Worm (Caenorhabditis elegans) whole organism, mixed stage, embryonic: Measurements from ENCODE around the gene K12H6.8.

ENCODE experiments used
- blmp-1 ChIP-seq: fragments of 150-350 bp; optimal IDR thresholded peaks from 2 replicates; lab custom pipeline; 2014; ENCODE audit warnings: missing biosample characterization, missing genetic modification characterization
- cnd-1 ChIP-seq: fragments of 200-800 bp; sonication (Bioruptor generic); optimal IDR thresholded peaks from 2 replicates; lab custom pipeline; 2018; ENCODE audit warnings: mild to moderate bottlenecking, missing genetic modification characterization, missing compliant biosample characterization
- elt-3 ChIP-seq: fragments of 150-350 bp; optimal IDR thresholded peaks from 2 replicates; lab custom pipeline; 2014; ENCODE audit warnings: missing biosample characterization, missing genetic modification characterization
- flh-1 ChIP-seq: fragments of 200-800 bp; sonication (Bioruptor generic); optimal IDR thresholded peaks from 2 replicates; lab custom pipeline; 2018; ENCODE audit warnings: mild to moderate bottlenecking, missing genetic modification characterization, moderate library complexity, missing compliant biosample characterization
- lsy-2 ChIP-seq: fragments of 150-350 bp; optimal IDR thresholded peaks from 2 replicates; lab custom pipeline; 2014; ENCODE audit warnings: missing biosample characterization, missing genetic modification characterization
- mep-1 ChIP-seq: fragments of 150-350 bp; optimal IDR thresholded peaks from 2 replicates; lab custom pipeline; 2017; ENCODE audit warnings: missing biosample characterization, missing genetic modification reagents, missing genetic modification characterization, inconsistent platforms
- nhr-76 ChIP-seq: sonication (generic microtip); optimal IDR thresholded peaks from 2 replicates; lab custom pipeline; 2017; ENCODE audit warnings: missing biosample characterization, missing genetic modification characterization
- pha-4 ChIP-seq: fragments of 150-350 bp; optimal IDR thresholded peaks from 2 replicates; lab custom pipeline; 2018; ENCODE audit warnings: missing biosample characterization, missing genetic modification reagents, missing genetic modification characterization
- snpc-4 ChIP-seq: fragments of 150-350 bp; optimal IDR thresholded peaks from 2 replicates; lab custom pipeline; 2014; ENCODE audit warnings: missing biosample characterization, missing genetic modification characterization
- unc-62 ChIP-seq: fragments of 150-350 bp; optimal IDR thresholded peaks from 2 replicates; lab custom pipeline; 2014; ENCODE audit warnings: missing biosample characterization, missing genetic modification reagents, missing genetic modification characterization
- ztf-11 ChIP-seq: fragments of 150-350 bp; optimal IDR thresholded peaks from 2 replicates; lab custom pipeline; 2014; ENCODE audit warnings: missing biosample characterization, missing genetic modification characterization

DNA sequence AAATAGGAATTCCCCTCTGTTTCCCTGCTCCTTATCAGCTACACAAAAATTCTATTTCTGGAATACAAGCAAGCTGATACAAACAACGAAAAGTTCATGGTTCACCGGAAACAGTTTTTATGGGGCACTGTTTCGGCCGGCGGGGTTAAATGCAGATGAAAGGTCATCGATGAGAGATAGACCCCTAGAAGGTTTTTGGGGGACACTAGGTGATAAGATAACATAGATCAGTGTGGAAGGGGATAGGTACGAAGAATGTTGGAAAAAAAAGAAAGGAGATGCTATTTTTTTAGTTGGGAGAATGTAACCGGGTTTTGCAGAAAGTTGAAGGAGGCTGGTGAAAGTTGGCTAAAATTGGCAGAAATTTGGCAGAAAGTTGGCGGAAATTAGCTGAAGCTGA lies 22.1 kb upstream of the K12H6.8 start:
- TF ChIP-seq blmp-1, result no peak
- no peak for TF ChIP-seq snpc-4
- no peak for TF ChIP-seq lsy-2 (tag; lab: Kevin White, UChicago)
- TF ChIP-seq pha-4 (tag; lab: Kevin White, UChicago), result no peak
- TF ChIP-seq ztf-11 (tag; lab: Kevin White, UChicago), result no peak
- TF ChIP-seq unc-62 (GFP tag; lab: Kevin White, UChicago), result no peak
- no peak for TF ChIP-seq flh-1 (GFP tag; lab: Kevin White, UChicago)
- TF ChIP-seq mep-1 (tag; lab: Kevin White, UChicago), result no peak
- no peak for TF ChIP-seq elt-3 (tag; lab: Kevin White, UChicago)
- TF ChIP-seq nhr-76 (tag; lab: Kevin White, UChicago), result no peak
- no peak for TF ChIP-seq cnd-1 (tag; lab: Kevin White, UChicago)
